Fruit fly (Drosophila melanogaster) whole organism, adult: Measurements from ENCODE around the gene sv.

Experiments
- CG11617 ChIP-seq: fragments of 200-800 bp; sonication (Bioruptor generic); optimal IDR thresholded peaks from 2 replicates; lab custom pipeline; 2017; ENCODE audit warnings: mild to moderate bottlenecking, missing biosample characterization, missing genetic modification reagents, missing genetic modification characterization
- CG12768 ChIP-seq: fragments of 200-800 bp; sonication (Bioruptor generic); optimal IDR thresholded peaks from 2 replicates; lab custom pipeline; 2017; ENCODE audit warnings: missing biosample characterization, missing genetic modification characterization, mild to moderate bottlenecking, moderate library complexity, missing genetic modification reagents
- CG14711 ChIP-seq: fragments of 200-800 bp; sonication (Bioruptor generic); optimal IDR thresholded peaks from 2 replicates; lab custom pipeline; 2018; ENCODE audit warnings: missing biosample characterization, mild to moderate bottlenecking, missing genetic modification characterization, moderate library complexity
- CG1620 ChIP-seq: fragments of 200-800 bp; sonication (Bioruptor generic); optimal IDR thresholded peaks from 2 replicates; lab custom pipeline; 2016; ENCODE audit warnings: missing biosample characterization, missing genetic modification characterization
- CG33017 ChIP-seq: fragments of 200-800 bp; sonication (Bioruptor generic); optimal IDR thresholded peaks from 2 replicates; lab custom pipeline; 2018; ENCODE audit warnings: missing biosample characterization, mild to moderate bottlenecking, missing genetic modification characterization, moderate library complexity
- CG5204 ChIP-seq: fragments of 200-800 bp; sonication (Bioruptor generic); optimal IDR thresholded peaks from 2 replicates; lab custom pipeline; 2016; ENCODE audit warnings: missing biosample characterization, missing genetic modification characterization
- CG7045 ChIP-seq: fragments of 200-800 bp; sonication (Bioruptor generic); optimal IDR thresholded peaks from 2 replicates; lab custom pipeline; 2017; ENCODE audit warnings: missing biosample characterization, mild to moderate bottlenecking, missing genetic modification characterization
- CG7101 ChIP-seq: fragments of 200-800 bp; sonication (Bioruptor generic); optimal IDR thresholded peaks from 2 replicates; lab custom pipeline; 2018; ENCODE audit warnings: missing biosample characterization, mild to moderate bottlenecking, missing genetic modification characterization, moderate library complexity
- Clk ChIP-seq: fragments of 200-800 bp; sonication (Bioruptor generic); optimal IDR thresholded peaks from 2 replicates; lab custom pipeline; 2017; ENCODE audit warnings: missing biosample characterization, missing genetic modification characterization
- Crg-1 ChIP-seq: fragments of 200-800 bp; sonication (Bioruptor generic); optimal IDR thresholded peaks from 2 replicates; lab custom pipeline; 2016; ENCODE audit warnings: missing biosample characterization, missing genetic modification characterization
- Hr96 ChIP-seq: fragments of 200-800 bp; sonication (Bioruptor generic); optimal IDR thresholded peaks from 2 replicates; lab custom pipeline; 2016; ENCODE audit warnings: missing biosample characterization, missing genetic modification characterization
- Mnt ChIP-seq: fragments of 200-800 bp; sonication (Bioruptor generic); optimal IDR thresholded peaks from 2 replicates; lab custom pipeline; 2016; ENCODE audit warnings: missing biosample characterization, mild to moderate bottlenecking, missing genetic modification characterization
- bab1 ChIP-seq: fragments of 200-800 bp; sonication (Bioruptor generic); optimal IDR thresholded peaks from 3 replicates; lab custom pipeline; 2019; ENCODE audit warnings: missing biosample characterization, mild to moderate bottlenecking, missing genetic modification characterization, moderate library complexity
- cic ChIP-seq: fragments of 200-800 bp; sonication (Bioruptor generic); optimal IDR thresholded peaks from 2 replicates; lab custom pipeline; 2017; ENCODE audit warnings: missing biosample characterization, mild to moderate bottlenecking, missing genetic modification characterization, moderate library complexity
- cnc ChIP-seq, 2 experiments: fragments of >200 bp; optimal IDR thresholded peaks; 2 replicates each; lab custom pipeline; 2017
- kay ChIP-seq: fragments of 200-800 bp; sonication (Bioruptor generic); peaks from one replicate; lab custom pipeline; 2016; ENCODE audit warnings: missing biosample characterization, missing genetic modification characterization, borderline replicate concordance
- ovo ChIP-seq: fragments of 200-800 bp; sonication (Bioruptor generic); optimal IDR thresholded peaks from 2 replicates; lab custom pipeline; 2016; ENCODE audit warnings: missing biosample characterization, missing genetic modification characterization
- pad ChIP-seq: fragments of 200-800 bp; sonication (Bioruptor generic); optimal IDR thresholded peaks from 3 replicates; lab custom pipeline; 2017; ENCODE audit warnings: missing biosample characterization, missing genetic modification characterization, mild to moderate bottlenecking, moderate library complexity, missing genetic modification reagents
- tj ChIP-seq: fragments of 200-800 bp; sonication (Bioruptor generic); optimal IDR thresholded peaks from 3 replicates; lab custom pipeline; 2017; ENCODE audit warnings: missing biosample characterization, mild to moderate bottlenecking, missing genetic modification characterization, moderate library complexity
- toe ChIP-seq: fragments of 200-800 bp; sonication (Bioruptor generic); optimal IDR thresholded peaks from 2 replicates; lab custom pipeline; 2016; ENCODE audit warnings: missing biosample characterization, missing genetic modification characterization

sv gene

DNA sequence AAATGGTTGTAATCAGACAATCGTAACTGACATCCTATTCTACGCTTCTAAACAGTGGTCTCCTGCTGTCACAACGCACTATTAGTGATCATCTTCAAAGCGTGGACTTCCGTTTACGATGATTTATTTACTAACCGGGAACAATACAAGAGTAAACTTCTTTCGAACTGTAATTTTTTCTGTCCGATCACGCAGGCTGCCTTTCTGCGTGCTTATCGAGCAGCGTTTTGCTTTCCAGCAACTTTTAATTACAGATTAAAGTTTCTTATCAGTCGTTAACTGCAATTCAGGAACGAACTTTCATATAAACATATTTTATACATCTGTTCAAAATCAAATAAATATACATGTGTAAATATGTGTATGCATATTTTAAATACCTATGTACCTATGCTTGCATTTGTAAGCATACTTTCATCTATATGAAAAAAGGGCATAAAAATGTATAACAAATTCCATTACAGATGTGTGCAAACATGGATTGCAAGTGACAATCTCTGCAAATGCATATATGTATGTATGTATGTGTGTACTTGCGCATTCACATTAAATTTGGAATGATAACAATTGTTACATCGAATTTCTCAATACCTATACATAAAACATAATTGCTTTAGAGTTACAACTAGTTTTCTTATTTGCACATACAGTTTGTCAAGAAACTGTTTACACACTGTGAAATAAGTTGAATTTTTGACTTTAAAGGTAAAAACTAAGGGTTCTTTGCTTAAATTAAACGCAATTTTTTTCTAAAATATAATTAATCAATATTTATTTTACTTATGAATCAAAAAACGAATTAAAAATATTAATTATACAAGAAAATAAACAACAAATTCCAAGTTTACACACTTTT, 25.4 kb upstream of the sv start:
- no peak for TF ChIP-seq CG7101 (tag; lab: Kevin White, UChicago)
- TF ChIP-seq kay (GFP tag; lab: Kevin White, UChicago): peak; percentile 33
- TF ChIP-seq Hr96: no peak
- no peak for TF ChIP-seq cic
- no peak for TF ChIP-seq CG33017 (tag; lab: Kevin White, UChicago)
- no peak for TF ChIP-seq Crg-1 (GFP tag; lab: Kevin White, UChicago)
- TF ChIP-seq CG14711 (tag; lab: Kevin White, UChicago): peak; percentile 15

- TF ChIP-seq CG7101 (tag; lab: Kevin White, UChicago) (peak; percentile 52), cic (no peak), CG33017 (tag; lab: Kevin White, UChicago) (peak; percentile 48), bab1 (GFP tag; lab: Kevin White, UChicago) (no peak), tj (GFP tag; lab: Kevin White, UChicago) (no peak), Mnt (GFP tag; lab: Kevin White, UChicago) (no peak), CG14711 (tag; lab: Kevin White, UChicago) (no peak), pad (GFP tag; lab: Kevin White, UChicago) (no peak), CG12768 (GFP tag; lab: Kevin White, UChicago) (no peak), CG1620 (GFP tag; lab: Kevin White, UChicago) (no peak), CG11617 (GFP tag; lab: Kevin White, UChicago) (peak; percentile 16), kay (GFP tag; lab: Kevin White, UChicago) (peak; percentile 71), CG7045 (no peak), Hr96 (no peak), ovo (GFP tag; lab: Kevin White, UChicago) (no peak), Clk (GFP tag; lab: Kevin White, UChicago) (no peak), Crg-1 (GFP tag; lab: Kevin White, UChicago) (no peak), toe (GFP tag; lab: Kevin White, UChicago) (no peak), cnc (optimal IDR thresholded peaks at IDR 0.05; lab: Kevin White, UChicago) (no peak), CG5204 (GFP tag; lab: Kevin White, UChicago) (no peak)
These were observed 24.4 kb upstream of the sv start for dm6 chr4:1064219-1064618.

DNA sequence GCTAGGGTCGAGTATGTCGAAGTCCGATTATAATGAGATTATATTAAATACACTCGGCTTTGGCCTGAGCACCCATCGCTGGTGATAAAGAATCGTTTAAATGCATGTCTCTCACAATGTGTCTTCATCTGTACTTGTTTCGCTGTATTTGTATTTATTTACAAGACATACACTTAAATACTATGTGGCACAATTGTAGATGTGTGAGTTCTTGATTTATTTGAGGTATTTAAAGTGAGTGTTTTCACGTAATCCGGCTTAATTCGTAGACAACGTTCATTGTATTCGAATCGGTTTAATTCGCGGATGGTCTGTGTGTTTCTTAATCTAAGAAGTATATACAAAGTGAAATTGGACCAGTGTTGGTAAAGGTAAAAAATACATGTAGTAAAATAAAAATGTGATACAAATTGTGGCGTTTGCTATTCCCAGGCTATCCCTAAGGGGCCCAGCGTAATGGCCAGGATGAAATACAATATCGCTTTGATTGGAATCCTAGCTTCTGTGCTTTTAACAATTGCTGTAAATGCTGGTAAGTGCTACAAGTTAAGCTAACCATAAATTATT, 23.9 kb upstream of the sv start, which contains the start of gene Zyx:
Zyx (minus strand) TSS at position 350 of the 567 bp plus-strand sequence.
- TF ChIP-seq tj (GFP tag; lab: Kevin White, UChicago) (no peak), CG14711 (tag; lab: Kevin White, UChicago) (no peak), cic (peak; percentile 75), CG33017 (tag; lab: Kevin White, UChicago) (no peak), kay (GFP tag; lab: Kevin White, UChicago) (peak; percentile 1), Hr96 (no peak), ovo (GFP tag; lab: Kevin White, UChicago) (no peak), bab1 (GFP tag; lab: Kevin White, UChicago) (no peak), CG5204 (GFP tag; lab: Kevin White, UChicago) (no peak)

- peak; percentile 59 for TF ChIP-seq bab1 (GFP tag; lab: Kevin White, UChicago)
- no peak for TF ChIP-seq CG7101 (tag; lab: Kevin White, UChicago)
- TF ChIP-seq CG12768 (GFP tag; lab: Kevin White, UChicago): no peak
- no peak for TF ChIP-seq CG11617 (GFP tag; lab: Kevin White, UChicago)
These were observed 4.1 kb upstream of the sv start, which contains the start of gene Actbeta for dm6 chr4:1084326-1085062. Gene Actbeta, minus strand, starts transcription at chr4:1084796.

- TF ChIP-seq CG11617 (GFP tag; lab: Kevin White, UChicago) (no peak), CG12768 (GFP tag; lab: Kevin White, UChicago) (no peak)
These were observed 1.7 kb downstream of the sv start for dm6 chr4:1090304-1090703.

- TF ChIP-seq ovo (GFP tag; lab: Kevin White, UChicago) (no peak), Crg-1 (GFP tag; lab: Kevin White, UChicago) (no peak), cic (no peak), CG11617 (GFP tag; lab: Kevin White, UChicago) (no peak), pad (GFP tag; lab: Kevin White, UChicago) (no peak), toe (GFP tag; lab: Kevin White, UChicago) (no peak), Clk (GFP tag; lab: Kevin White, UChicago) (no peak), Hr96 (no peak), CG7045 (no peak), tj (GFP tag; lab: Kevin White, UChicago) (no peak), CG33017 (tag; lab: Kevin White, UChicago) (no peak), CG1620 (GFP tag; lab: Kevin White, UChicago) (no peak), Mnt (GFP tag; lab: Kevin White, UChicago) (no peak), CG12768 (GFP tag; lab: Kevin White, UChicago) (no peak), kay (GFP tag; lab: Kevin White, UChicago) (no peak), CG14711 (tag; lab: Kevin White, UChicago) (no peak)
These were observed 4.8 kb downstream of the sv start for dm6 chr4:1093446-1093845.
